Worm (Caenorhabditis elegans): Measurements from ENCODE around the gene Y38H8A.7.
"Not testable (repeated sequence)": the region's sequence is repeated elsewhere in the genome, so short reads cannot be mapped to it uniquely, and the experiment has no call there.

The Y38H8A.7 gene

DNA sequence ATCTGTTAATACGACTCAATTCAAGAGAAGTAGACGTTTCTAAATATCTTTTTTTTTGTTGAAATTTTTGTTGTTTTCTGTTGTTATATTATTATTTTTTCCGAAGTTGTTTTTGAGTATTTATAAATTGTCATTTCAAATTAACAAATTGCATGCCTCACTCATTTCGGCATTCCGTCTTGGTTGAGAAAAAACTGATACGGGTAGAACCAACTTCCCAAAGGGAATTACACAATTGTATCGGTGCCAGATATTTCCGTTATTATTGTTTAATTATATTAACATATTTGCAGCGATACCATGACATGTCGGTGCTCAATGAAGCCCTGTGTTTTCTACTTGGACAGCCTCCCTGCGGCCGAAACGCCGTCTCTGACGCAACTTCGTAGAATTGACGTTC is 26.1 kb upstream of the Y38H8A.7 start, which contains the start of gene K09B11.4:
K09B11.4 (plus strand) TSS at position 301 of the 400 bp plus-strand sequence.
- TF ChIP-seq R02D3.7 (tag; optimal IDR thresholded peaks at IDR 0.05), result no peak
- TF ChIP-seq unc-39 (tag; optimal IDR thresholded peaks at IDR 0.05), result no peak
- TF ChIP-seq nhr-11 (tag; optimal IDR thresholded peaks at IDR 0.05), result no peak
- no peak for TF ChIP-seq snpc-4 (tag; optimal IDR thresholded peaks at IDR 0.05)
- TF ChIP-seq sem-4 (tag; optimal IDR thresholded peaks at IDR 0.05), result no peak
- TF ChIP-seq unc-55 (GFP tag; optimal IDR thresholded peaks at IDR 0.05), result no peak
- TF ChIP-seq nhr-23 (tag; optimal IDR thresholded peaks at IDR 0.05), result no peak

DNA sequence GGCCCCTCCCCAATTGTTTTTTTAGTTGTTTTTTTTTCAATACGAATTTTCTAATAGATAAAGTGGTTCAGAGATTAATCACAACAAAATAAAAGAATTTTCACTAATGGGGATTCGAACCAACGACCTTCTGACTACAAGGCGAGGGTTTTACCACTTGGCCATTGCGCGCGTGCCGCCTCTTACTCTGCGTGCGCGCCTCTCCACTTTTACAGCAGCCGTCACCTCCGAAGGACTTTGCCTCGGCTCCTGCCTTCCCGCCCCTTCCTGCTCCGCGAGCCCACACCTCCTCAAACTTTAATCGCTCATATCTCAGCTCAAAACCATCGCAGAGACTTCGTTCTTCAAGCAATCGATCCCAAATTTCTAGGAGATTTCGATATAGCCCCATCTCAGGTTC is 25.2 kb upstream of the Y38H8A.7 start:
- TF ChIP-seq snpc-4 (tag; optimal IDR thresholded peaks at IDR 0.05) (peak; percentile 84), unc-55 (GFP tag; optimal IDR thresholded peaks at IDR 0.05) (peak; percentile 28), lin-13 (GFP tag; optimal IDR thresholded peaks at IDR 0.05) (peak; percentile 39)

DNA sequence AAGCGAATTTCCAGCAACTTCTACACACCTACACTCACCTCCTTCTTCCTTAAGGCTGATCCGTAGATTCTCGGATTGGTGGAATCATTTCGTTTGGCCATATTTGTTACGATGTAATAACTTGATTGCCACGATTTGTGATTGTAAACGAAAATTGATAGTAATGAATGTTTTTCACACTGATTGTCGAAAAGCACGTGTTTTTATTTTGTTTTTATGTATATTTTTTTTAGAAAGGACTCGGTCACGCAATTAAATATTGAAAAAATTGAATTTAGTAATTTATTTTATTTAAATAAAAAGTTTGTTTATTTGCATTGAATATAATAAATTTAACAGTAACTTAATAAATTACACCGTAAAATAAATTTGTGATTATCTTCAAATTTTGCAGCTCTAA is 21.4 kb upstream of the Y38H8A.7 start, which contains the start of gene K09B11.5:
K09B11.5 (minus strand) TSS at position 101 of the 400 bp plus-strand sequence.
- not testable (repeated sequence) for TF ChIP-seq nhr-77, ceh-16, zag-1 (tag; optimal IDR thresholded peaks at IDR 0.05)

ce11 chrIV:13445275-13445674 is 10.0 kb upstream of the Y38H8A.7 start, which contains the start of gene mam-3:
TSS of gene mam-3 (minus strand) at chrIV:13445375.
- TF ChIP-seq nhr-12 (tag; optimal IDR thresholded peaks at IDR 0.05) (no peak), sem-4 (tag; optimal IDR thresholded peaks at IDR 0.05) (no peak), dmd-4 (tag; optimal IDR thresholded peaks at IDR 0.05) (no peak), lin-13 (GFP tag; optimal IDR thresholded peaks at IDR 0.05) (no peak), nhr-11 (tag; optimal IDR thresholded peaks at IDR 0.05) (no peak), crh-2 (tag; optimal IDR thresholded peaks at IDR 0.05) (no peak), nhr-6 (tag; optimal IDR thresholded peaks at IDR 0.05) (no peak), aly-2 (tag; optimal IDR thresholded peaks at IDR 0.05) (no peak), unc-62 (GFP tag; optimal IDR thresholded peaks at IDR 0.05) (no peak), snpc-4 (tag; optimal IDR thresholded peaks at IDR 0.05) (no peak), elt-1 (tag; optimal IDR thresholded peaks at IDR 0.05) (no peak), lsy-2 (tag; optimal IDR thresholded peaks at IDR 0.05) (no peak), F13H6.1 (tag; optimal IDR thresholded peaks at IDR 0.05) (no peak), sma-3 (GFP tag; optimal IDR thresholded peaks at IDR 0.05) (no peak)

ce11 chrIV:13450740-13451139 is 4.6 kb upstream of the Y38H8A.7 start:
- TF ChIP-seq sma-3 (GFP tag; optimal IDR thresholded peaks at IDR 0.05) (no peak), ZK546.5 (tag; optimal IDR thresholded peaks at IDR 0.05) (no peak)

- peak; percentile 22 for TF ChIP-seq unc-55 (GFP tag; optimal IDR thresholded peaks at IDR 0.05)
- no peak for TF ChIP-seq ceh-16 (tag; optimal IDR thresholded peaks at IDR 0.05)
- TF ChIP-seq C34F6.9 (tag; optimal IDR thresholded peaks at IDR 0.05), result peak; percentile 4
- TF ChIP-seq lsy-2 (tag; optimal IDR thresholded peaks at IDR 0.05), result peak in 1 of 2 experiments; percentile 49
- peak; percentile 40 for TF ChIP-seq nhr-129 (tag; optimal IDR thresholded peaks at IDR 0.05)
Observed at ce11 chrIV:13453509-13453908, 1.8 kb upstream of the Y38H8A.7 start.

DNA sequence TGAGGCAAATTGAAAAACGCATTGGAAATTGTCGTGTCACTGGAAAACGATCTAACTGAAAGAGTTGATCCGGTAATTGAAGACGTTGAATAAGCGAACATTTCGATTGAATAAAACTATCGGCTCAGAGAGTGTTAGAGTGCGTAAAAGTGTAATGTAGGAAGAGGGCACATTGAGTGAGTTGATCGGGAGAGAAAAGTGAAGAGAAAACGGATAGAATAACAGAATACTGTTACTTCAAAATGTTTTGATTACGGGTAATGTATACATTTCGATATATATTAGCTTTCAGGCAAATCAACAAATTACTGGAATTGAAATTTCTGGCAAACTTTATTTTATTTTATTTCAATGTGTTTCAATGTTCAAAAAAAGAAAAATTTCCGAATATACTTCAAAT is 602 bp upstream of the Y38H8A.7 start, which contains the start of gene uso-1:
uso-1 (minus strand) TSS at position 101 of the 400 bp plus-strand sequence.
- TF ChIP-seq elt-1 (tag; optimal IDR thresholded peaks at IDR 0.05) (no peak), zag-1 (tag; optimal IDR thresholded peaks at IDR 0.05) (no peak), alr-1 (tag; optimal IDR thresholded peaks at IDR 0.05) (no peak), gmeb-1 (tag; optimal IDR thresholded peaks at IDR 0.05) (no peak), elt-3 (tag; optimal IDR thresholded peaks at IDR 0.05) (no peak), snpc-4 (tag; optimal IDR thresholded peaks at IDR 0.05) (no peak), nhr-25 (tag; optimal IDR thresholded peaks at IDR 0.05) (no peak), mab-5 (tag; optimal IDR thresholded peaks at IDR 0.05) (no peak), dmd-4 (tag; optimal IDR thresholded peaks at IDR 0.05) (no peak), ztf-1 (GFP tag; conservative IDR thresholded peaks at IDR 0.05) (no peak), lin-39 (tag; optimal IDR thresholded peaks at IDR 0.05) (no peak), crh-2 (tag; optimal IDR thresholded peaks at IDR 0.05) (no peak), ztf-11 (tag; optimal IDR thresholded peaks at IDR 0.05) (no peak), ceh-82 (tag; optimal IDR thresholded peaks at IDR 0.05) (no peak), sma-3 (GFP tag; optimal IDR thresholded peaks at IDR 0.05) (no peak), nhr-237 (tag; optimal IDR thresholded peaks at IDR 0.05) (no peak), nhr-11 (tag; optimal IDR thresholded peaks at IDR 0.05) (no peak), fos-1 (tag; optimal IDR thresholded peaks at IDR 0.05) (no peak), egl-27 (tag; optimal IDR thresholded peaks at IDR 0.05) (no peak), nhr-12 (tag; optimal IDR thresholded peaks at IDR 0.05) (no peak)
